Worm (Caenorhabditis elegans) whole organism, L4 larva: ENCODE data around the gene sulp-5.

Experiments
- D1046.2 ChIP-seq: fragments of 200-800 bp; sonication (Bioruptor generic); IDR thresholded peaks from 2 replicates; pipeline ENCODE4 v1.3.6; 2022; ENCODE audit warnings: missing genetic modification characterization, missing compliant biosample characterization
- F10B5.3 ChIP-seq: sonication (generic microtip); optimal IDR thresholded peaks from 2 replicates; lab custom pipeline; 2016; ENCODE audit warnings: mild to moderate bottlenecking, missing genetic modification characterization, missing compliant biosample characterization
- F26F4.8 ChIP-seq: fragments of 200-800 bp; sonication (Bioruptor generic); conservative IDR thresholded peaks from 2 replicates; pipeline ENCODE4 v1.3.6; 2022; ENCODE audit warnings: missing genetic modification characterization, missing compliant biosample characterization
- F49E8.2 ChIP-seq: sonication (generic microtip); optimal IDR thresholded peaks from 2 replicates; lab custom pipeline; 2016; ENCODE audit warnings: missing compliant biosample characterization, mild to moderate bottlenecking, missing genetic modification characterization, borderline replicate concordance
- Y105C5A.15 ChIP-seq: fragments of 200-800 bp; sonication (Bioruptor generic); IDR thresholded peaks from 2 replicates; pipeline ENCODE4 v1.3.6; 2022; ENCODE audit warnings: missing genetic modification characterization, missing compliant biosample characterization
- Y48G9A.11 ChIP-seq: fragments of 200-800 bp; sonication (Bioruptor generic); IDR thresholded peaks from 2 replicates; pipeline ENCODE4 v1.3.6; 2022; ENCODE audit warnings: missing genetic modification reagents, missing genetic modification characterization, missing compliant biosample characterization
- Y75B8A.6 ChIP-seq: fragments of 200-800 bp; sonication (Bioruptor generic); IDR thresholded peaks from 2 replicates; pipeline ENCODE4 v1.3.6; 2022; ENCODE audit warnings: missing genetic modification reagents, missing genetic modification characterization, missing compliant biosample characterization
- ZK546.5 ChIP-seq, 2 experiments: sonication (generic microtip); optimal IDR thresholded peaks; 2 replicates each; lab custom pipeline; 2017; ENCODE audit warnings: missing biosample characterization in 2 of 2, missing genetic modification characterization in 2 of 2
- ama-1 ChIP-seq: fragments of 150-350 bp; optimal IDR thresholded peaks from 2 replicates; lab custom pipeline; 2014; ENCODE audit warnings: inconsistent platforms, mixed read lengths
- ceh-20 ChIP-seq: fragments of 200-800 bp; sonication (Bioruptor generic); IDR thresholded peaks from 2 replicates; pipeline ENCODE4 v1.3.6; 2022; ENCODE audit warnings: missing genetic modification reagents, missing genetic modification characterization, missing compliant biosample characterization
- ceh-62 ChIP-seq: sonication (generic microtip); optimal IDR thresholded peaks from 2 replicates; lab custom pipeline; 2017; ENCODE audit warnings: missing biosample characterization, missing genetic modification characterization
- cey-2 ChIP-seq: sonication (generic microtip); optimal IDR thresholded peaks from 3 replicates; lab custom pipeline; 2017; ENCODE audit warnings: missing genetic modification characterization, mild to moderate bottlenecking, missing compliant biosample characterization, antibody characterized with exemption, borderline replicate concordance; ENCODE audit not compliant: insufficient read depth
- ctbp-1 ChIP-seq: fragments of 200-800 bp; sonication (Bioruptor generic); IDR thresholded peaks from 2 replicates; pipeline ENCODE4 v1.3.6; 2022; ENCODE audit warnings: missing genetic modification reagents, missing genetic modification characterization, missing compliant biosample characterization
- daf-19 ChIP-seq: fragments of 200-800 bp; sonication (Bioruptor generic); conservative IDR thresholded peaks from 2 replicates; pipeline ENCODE4 v1.3.6; 2022; ENCODE audit warnings: missing genetic modification characterization, missing compliant biosample characterization
- daf-8 ChIP-seq: fragments of 200-800 bp; sonication (Bioruptor generic); IDR thresholded peaks from 2 replicates; pipeline ENCODE4 v1.3.6; 2022; ENCODE audit warnings: missing genetic modification characterization, missing compliant biosample characterization
- dmd-8 ChIP-seq: fragments of 200-800 bp; sonication (Bioruptor generic); IDR thresholded peaks from 2 replicates; pipeline ENCODE4 v1.3.6; 2022; ENCODE audit warnings: missing genetic modification characterization, missing compliant biosample characterization
- dmd-9 ChIP-seq: fragments of 200-800 bp; sonication (Bioruptor generic); IDR thresholded peaks from 2 replicates; pipeline ENCODE4 v1.3.6; 2022; ENCODE audit warnings: missing genetic modification reagents, missing genetic modification characterization, missing compliant biosample characterization
- dpl-1 ChIP-seq: fragments of 150-350 bp; optimal IDR thresholded peaks from 2 replicates; lab custom pipeline; 2014; ENCODE audit warnings: missing biosample characterization, missing genetic modification reagents, missing genetic modification characterization
- dve-1 ChIP-seq: sonication (generic microtip); optimal IDR thresholded peaks from 2 replicates; lab custom pipeline; 2017; ENCODE audit warnings: antibody characterized with exemption, mild to moderate bottlenecking, missing genetic modification characterization, missing compliant biosample characterization; ENCODE audit not compliant: insufficient read depth
- egl-43 ChIP-seq: fragments of 200-800 bp; sonication (Bioruptor generic); IDR thresholded peaks from 2 replicates; pipeline ENCODE4 v1.3.6; 2022; ENCODE audit warnings: missing genetic modification reagents, missing genetic modification characterization, missing compliant biosample characterization
- hlh-11 ChIP-seq: fragments of 200-800 bp; sonication (Bioruptor generic); optimal IDR thresholded peaks from 2 replicates; lab custom pipeline; 2018; ENCODE audit warnings: mild to moderate bottlenecking, missing genetic modification characterization, missing compliant biosample characterization
- jun-1 ChIP-seq: fragments of 150-350 bp; optimal IDR thresholded peaks from 2 replicates; lab custom pipeline; 2014; ENCODE audit warnings: missing biosample characterization, missing genetic modification reagents, missing genetic modification characterization
- lin-13 ChIP-seq: fragments of 150-350 bp; optimal IDR thresholded peaks from 2 replicates; lab custom pipeline; 2014; ENCODE audit warnings: missing biosample characterization, missing genetic modification reagents, missing genetic modification characterization
- lin-38 ChIP-seq: fragments of 200-800 bp; sonication (Bioruptor generic); IDR thresholded peaks from 2 replicates; pipeline ENCODE4 v1.3.6; 2022; ENCODE audit warnings: missing genetic modification reagents, missing genetic modification characterization, missing compliant biosample characterization
- lsy-2 ChIP-seq, 2 experiments: fragments of 150-350 bp in 1 of 2; sonication (generic microtip) in 1 of 2; optimal IDR thresholded peaks; 2 replicates each; lab custom pipeline; 2014 to 2017; ENCODE audit warnings: missing biosample characterization in 2 of 2, missing genetic modification characterization in 2 of 2
- mdt-29 ChIP-seq: fragments of 200-800 bp; sonication (Bioruptor generic); IDR thresholded peaks from 2 replicates; pipeline ENCODE4 v1.3.6; 2022; ENCODE audit warnings: missing genetic modification reagents, missing genetic modification characterization, missing compliant biosample characterization
- mep-1 ChIP-seq: fragments of 150-350 bp; sonication (generic microtip); optimal IDR thresholded peaks from 3 replicates; lab custom pipeline; 2014; ENCODE audit warnings: missing biosample characterization, missing genetic modification characterization
- nhr-10 ChIP-seq: fragments of 150-350 bp; optimal IDR thresholded peaks from 2 replicates; lab custom pipeline; 2014; ENCODE audit warnings: missing biosample characterization, missing genetic modification characterization
- nhr-102 ChIP-seq: sonication (generic microtip); optimal IDR thresholded peaks from 2 replicates; lab custom pipeline; 2016; ENCODE audit warnings: mild to moderate bottlenecking, missing genetic modification characterization, moderate library complexity, missing compliant biosample characterization
- nhr-111 ChIP-seq: fragments of 200-800 bp; sonication (Bioruptor generic); optimal IDR thresholded peaks from 2 replicates; lab custom pipeline; 2018; ENCODE audit warnings: mild to moderate bottlenecking, missing genetic modification characterization, missing compliant biosample characterization
- nhr-28 ChIP-seq: fragments of 150-350 bp; optimal IDR thresholded peaks from 2 replicates; lab custom pipeline; 2014; ENCODE audit warnings: missing biosample characterization, missing genetic modification characterization
- nhr-41 ChIP-seq: fragments of 200-800 bp; sonication (Bioruptor generic); IDR thresholded peaks from 2 replicates; pipeline ENCODE4 v1.3.6; 2022; ENCODE audit warnings: missing genetic modification reagents, missing genetic modification characterization, missing compliant biosample characterization
- nhr-42 ChIP-seq: fragments of 200-800 bp; sonication (Bioruptor generic); IDR thresholded peaks from 2 replicates; pipeline ENCODE4 v1.3.6; 2022; ENCODE audit warnings: missing genetic modification characterization, missing compliant biosample characterization
- nhr-48 ChIP-seq: sonication (generic microtip); optimal IDR thresholded peaks from 2 replicates; lab custom pipeline; 2016; ENCODE audit warnings: mild to moderate bottlenecking, missing genetic modification characterization, missing compliant biosample characterization
- nhr-6 ChIP-seq: fragments of 150-350 bp; optimal IDR thresholded peaks from 2 replicates; lab custom pipeline; 2014; ENCODE audit warnings: missing biosample characterization, missing genetic modification characterization
- nhr-77 ChIP-seq: fragments of 150-350 bp; optimal IDR thresholded peaks from 2 replicates; lab custom pipeline; 2014; ENCODE audit warnings: missing biosample characterization, missing genetic modification characterization
- rbr-2 ChIP-seq: sonication (generic microtip); optimal IDR thresholded peaks from 2 replicates; lab custom pipeline; 2016; ENCODE audit warnings: missing genotype, missing genetic modification characterization, missing compliant biosample characterization
- saeg-2 ChIP-seq: fragments of 200-800 bp; sonication (Bioruptor generic); IDR thresholded peaks from 2 replicates; pipeline ENCODE4 v1.3.6; 2022; ENCODE audit warnings: missing genetic modification reagents, missing genetic modification characterization, missing compliant biosample characterization
- set-16 ChIP-seq: fragments of 200-800 bp; sonication (Bioruptor generic); IDR thresholded peaks from 2 replicates; pipeline ENCODE4 v1.3.6; 2022; ENCODE audit warnings: missing genetic modification reagents, missing genetic modification characterization, missing compliant biosample characterization
- skn-1 ChIP-seq: fragments of 150-350 bp; optimal IDR thresholded peaks from 2 replicates; lab custom pipeline; 2014; ENCODE audit warnings: missing biosample characterization, missing genetic modification characterization
- spr-3 ChIP-seq: fragments of 200-800 bp; sonication (Bioruptor generic); optimal IDR thresholded peaks from 2 replicates; lab custom pipeline; 2018; ENCODE audit warnings: mild to moderate bottlenecking, missing genetic modification characterization, missing compliant biosample characterization
- tag-97 ChIP-seq: fragments of 200-800 bp; sonication (Bioruptor generic); IDR thresholded peaks from 2 replicates; pipeline ENCODE4 v1.3.6; 2022; ENCODE audit warnings: missing genetic modification characterization, missing compliant biosample characterization
- unc-130 ChIP-seq: sonication (generic microtip); optimal IDR thresholded peaks from 2 replicates; lab custom pipeline; 2016; ENCODE audit warnings: missing genetic modification reagents, missing genetic modification characterization, missing compliant biosample characterization
- unc-39 ChIP-seq: sonication (generic microtip); optimal IDR thresholded peaks from 2 replicates; lab custom pipeline; 2017; ENCODE audit warnings: missing biosample characterization, missing genetic modification characterization
- unc-62 ChIP-seq, 3 experiments: fragments of 150-350 bp in 1 of 3; sonication (generic microtip); optimal IDR thresholded peaks in 2 of 3; peaks in 1 of 3; 1 replicate in 1 of 3; 2 replicates in 2 of 3; lab custom pipeline; 2014 to 2017; ENCODE audit warnings: missing biosample characterization in 3 of 3, missing genetic modification characterization in 3 of 3, missing genetic modification reagents in 3 of 3, missing genotype in 1 of 3
- zag-1 ChIP-seq: fragments of 150-350 bp; optimal IDR thresholded peaks from 2 replicates; lab custom pipeline; 2014; ENCODE audit warnings: missing biosample characterization, missing genetic modification characterization
- zip-11 ChIP-seq: fragments of 200-800 bp; sonication (Bioruptor generic); IDR thresholded peaks from 2 replicates; pipeline ENCODE4 v1.3.6; 2022; ENCODE audit warnings: missing genetic modification characterization, missing compliant biosample characterization
- ztf-11 ChIP-seq: fragments of 150-350 bp; optimal IDR thresholded peaks from 2 replicates; lab custom pipeline; 2014; ENCODE audit warnings: missing biosample characterization, missing genetic modification characterization

The sulp-5 gene

DNA sequence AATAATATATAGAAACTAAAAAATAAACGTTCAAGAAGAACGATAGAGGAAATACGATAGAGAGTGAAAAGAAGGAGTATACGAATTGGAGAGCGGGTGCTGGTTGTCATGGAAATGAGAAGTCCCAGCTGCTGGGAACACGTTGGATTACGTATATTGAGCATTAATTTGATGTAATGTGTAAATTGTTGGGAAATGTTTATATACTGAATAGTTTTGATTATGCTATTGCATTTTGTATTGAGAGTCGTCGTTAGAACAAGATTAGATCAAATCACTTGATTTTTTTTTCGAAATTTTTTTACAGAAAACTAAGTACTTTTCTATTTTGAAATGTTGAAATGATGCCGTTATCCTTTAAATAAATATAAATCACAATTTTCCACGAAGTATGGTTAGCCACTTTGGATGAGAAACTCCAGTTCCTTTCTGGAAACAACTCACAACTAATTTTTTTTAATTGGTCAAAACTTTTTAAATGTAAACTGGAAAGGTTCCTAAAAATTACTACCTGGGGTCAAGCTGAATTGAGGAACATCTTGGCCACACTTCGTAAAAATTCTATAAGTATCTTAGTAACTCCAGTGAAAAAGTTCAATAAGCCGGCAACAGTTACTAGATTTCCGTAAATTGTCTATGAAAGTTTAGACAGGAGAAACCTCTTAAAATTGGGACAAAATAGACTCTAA, 36.0 kb upstream of the sulp-5 start, which contains the start of gene nphp-4:
Gene nphp-4, minus strand, starts transcription at position 51 of the 689 bp plus-strand sequence.
- TF ChIP-seq unc-62 (GFP tag; optimal IDR thresholded peaks at IDR 0.05 in 1 of 2; lab: Kevin White, UChicago) (peak in 1 of 2 experiments; percentile 75), unc-62 (tag; optimal IDR thresholded peaks at IDR 0.05; lab: Kevin White, UChicago) (no peak), cey-2 (tag; lab: Kevin White, UChicago) (no peak)

DNA sequence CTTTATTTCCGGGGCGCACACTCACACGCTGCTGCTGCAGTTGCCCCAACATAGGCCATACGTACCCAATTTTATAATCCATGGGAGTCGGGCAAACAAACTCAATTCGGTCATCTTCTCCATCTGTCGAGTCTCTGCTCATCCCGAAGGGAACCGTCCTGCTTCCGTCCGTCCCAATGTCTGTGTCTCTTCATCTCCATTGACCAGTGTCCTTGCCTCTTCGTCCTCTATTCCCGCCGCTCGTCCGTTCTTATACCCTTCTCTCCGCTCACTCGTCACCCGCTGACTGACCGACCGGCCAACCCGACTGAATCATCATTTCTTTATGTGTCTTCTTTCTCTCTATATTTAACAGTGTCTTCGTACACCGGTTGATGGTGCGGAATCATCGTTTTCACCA, 35.0 kb upstream of the sulp-5 start:
- TF ChIP-seq egl-43 (GFP tag; lab: Robert Waterston, UW) (peak; percentile 77), nhr-41 (GFP tag; lab: Robert Waterston, UW) (no peak), nhr-77 (tag; lab: Kevin White, UChicago) (no peak), ctbp-1 (GFP tag; lab: Robert Waterston, UW) (peak; percentile 55; the same call in 1 of the 2 replicates), nhr-6 (tag; lab: Kevin White, UChicago) (peak; percentile 89), dve-1 (tag; lab: Kevin White, UChicago) (no peak), dmd-9 (GFP tag; lab: Robert Waterston, UW) (no peak), nhr-10 (tag; lab: Kevin White, UChicago) (no peak), nhr-111 (GFP tag; lab: Kevin White, UChicago) (no peak), rbr-2 (tag; lab: Kevin White, UChicago) (peak; percentile 23), spr-3 (no peak), saeg-2 (GFP tag; lab: Robert Waterston, UW) (no peak), dmd-8 (GFP tag; lab: Robert Waterston, UW) (no peak), ZK546.5 (tag; optimal IDR thresholded peaks at IDR 0.05; lab: Kevin White, UChicago) (no peak), ztf-11 (tag; lab: Kevin White, UChicago) (no peak), nhr-48 (tag; lab: Kevin White, UChicago) (no peak), daf-8 (GFP tag; lab: Robert Waterston, UW) (no peak), Y105C5A.15 (no peak), ceh-20 (GFP tag; lab: Robert Waterston, UW) (no peak), lin-38 (GFP tag; lab: Robert Waterston, UW) (no peak), ama-1 (lab: Kevin White, UChicago) (no peak), skn-1 (tag; lab: Kevin White, UChicago) (no peak), zag-1 (tag; lab: Kevin White, UChicago) (no peak), daf-19 (GFP tag; lab: Robert Waterston, UW) (no peak), lsy-2 (tag; optimal IDR thresholded peaks at IDR 0.05; lab: Kevin White, UChicago) (peak in 1 of 2 experiments; percentile 51), nhr-42 (GFP tag; lab: Robert Waterston, UW) (no peak), Y75B8A.6 (GFP tag; lab: Robert Waterston, UW) (no peak), mdt-29 (GFP tag; lab: Robert Waterston, UW) (no peak), set-16 (peak; percentile 58), unc-130 (GFP tag; lab: Kevin White, UChicago) (no peak), F10B5.3 (no peak), Y48G9A.11 (no peak), dpl-1 (GFP tag; lab: Kevin White, UChicago) (no peak), hlh-11 (tag; lab: Kevin White, UChicago) (peak; percentile 72), jun-1 (tag; lab: Kevin White, UChicago) (no peak), nhr-28 (tag; lab: Kevin White, UChicago) (no peak), nhr-102 (tag; lab: Kevin White, UChicago) (no peak), F49E8.2 (tag; lab: Kevin White, UChicago) (no peak), unc-39 (tag; lab: Kevin White, UChicago) (no peak), lin-13 (no peak), D1046.2 (GFP tag; lab: Robert Waterston, UW) (no peak), mep-1 (tag; lab: Kevin White, UChicago) (peak; percentile 52), zip-11 (GFP tag; lab: Robert Waterston, UW) (no peak), unc-62 (GFP tag; optimal IDR thresholded peaks at IDR 0.05 in 1 of 2; lab: Kevin White, UChicago) (peak in 1 of 2 experiments; percentile 89), unc-62 (tag; optimal IDR thresholded peaks at IDR 0.05; lab: Kevin White, UChicago) (no peak), F26F4.8 (no peak), tag-97 (GFP tag; lab: Robert Waterston, UW) (no peak), ceh-62 (no peak)
